Fruit fly (Drosophila melanogaster) S2 (cell line): Measurements from ENCODE around the gene CG14971.

Source experiments
- CG8478 ChIP-seq: fragments of >200 bp; optimal IDR thresholded peaks from 2 replicates; lab custom pipeline; 2018
- CTCF ChIP-seq, 2 experiments: fragments of >200 bp; optimal IDR thresholded peaks; 2 replicates each; lab custom pipeline; 2018

Gene CG14971

dm6 chr3L:3433955-3434354 lies 37.2 kb downstream of the CG14971 start:
- TF ChIP-seq CG8478 (lab: Kevin White, UChicago), result no peak

- TF ChIP-seq CTCF (optimal IDR thresholded peaks at IDR 0.05; lab: Kevin White, UChicago) (no peak), CG8478 (lab: Kevin White, UChicago) (no peak)
Observed at dm6 chr3L:3432656-3433344, 38.3 kb downstream of the CG14971 start.

DNA sequence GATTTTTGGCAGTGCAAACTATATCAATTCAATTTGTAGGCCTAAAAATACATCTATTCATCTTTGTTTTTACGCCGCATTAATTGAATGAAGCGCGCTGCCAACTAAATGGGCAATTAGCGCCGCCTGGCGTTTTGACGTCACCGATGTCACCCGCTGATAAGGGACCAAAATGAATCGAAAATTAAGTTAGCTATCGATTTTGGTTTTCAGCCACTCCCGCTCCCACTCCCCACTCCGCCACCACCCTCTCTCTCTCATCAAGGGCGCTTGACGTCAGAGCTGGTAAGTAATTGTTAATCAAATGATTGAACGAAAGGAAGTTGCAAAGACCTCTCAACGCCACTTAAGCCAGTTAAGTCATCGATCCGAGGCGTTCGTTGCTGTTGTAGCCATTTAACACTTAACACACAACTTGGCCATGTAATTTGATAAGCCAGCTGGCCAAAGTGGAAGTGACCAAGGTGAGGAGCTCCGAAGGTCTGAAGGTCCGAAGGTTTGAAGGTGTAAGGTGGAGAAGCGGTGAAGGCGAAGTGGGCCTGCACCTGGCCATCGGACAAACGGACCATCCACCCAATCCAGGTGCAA lies 40.0 kb downstream of the CG14971 start:
- no peak for TF ChIP-seq CTCF (optimal IDR thresholded peaks at IDR 0.05; lab: Kevin White, UChicago)
- TF ChIP-seq CG8478 (lab: Kevin White, UChicago), result no peak

DNA sequence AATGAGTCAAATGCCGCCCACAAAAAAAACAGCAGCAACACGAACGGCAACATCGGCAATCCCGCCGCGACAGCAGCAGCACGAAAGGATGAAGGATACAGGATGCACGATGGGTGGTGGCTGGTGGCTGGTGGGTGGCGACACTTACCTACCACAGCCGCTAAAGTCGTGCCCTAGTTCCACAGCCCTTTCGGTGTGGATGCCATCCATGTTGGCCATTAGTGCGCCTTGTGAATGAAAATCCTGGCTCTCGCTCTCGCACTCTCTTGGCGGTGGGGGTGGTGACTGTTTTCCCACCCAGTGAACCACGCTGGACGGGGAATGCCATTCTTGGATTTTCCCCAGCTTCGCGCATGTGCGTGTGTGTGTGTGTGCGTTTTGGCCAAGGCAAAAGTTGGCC lies 44.1 kb downstream of the CG14971 start:
- TF ChIP-seq CTCF (optimal IDR thresholded peaks at IDR 0.05; lab: Kevin White, UChicago), result no peak
- TF ChIP-seq CG8478 (lab: Kevin White, UChicago), result no peak

- TF ChIP-seq CG8478 (lab: Kevin White, UChicago), result no peak
- no peak for TF ChIP-seq CTCF (optimal IDR thresholded peaks at IDR 0.05; lab: Kevin White, UChicago)
Observed at dm6 chr3L:3424846-3425245, 46.3 kb downstream of the CG14971 start, which contains the start of gene sty. sty (minus strand) TSS chr3L:3424935.

dm6 chr3L:3423006-3423405 lies 48.1 kb downstream of the CG14971 start:
- TF ChIP-seq CG8478 (lab: Kevin White, UChicago) (no peak), CTCF (optimal IDR thresholded peaks at IDR 0.05; lab: Kevin White, UChicago) (no peak)

dm6 chr3L:3420674-3421073 lies 50.4 kb downstream of the CG14971 start:
- TF ChIP-seq CTCF (optimal IDR thresholded peaks at IDR 0.05; lab: Kevin White, UChicago) (no peak), CG8478 (lab: Kevin White, UChicago) (no peak)

DNA sequence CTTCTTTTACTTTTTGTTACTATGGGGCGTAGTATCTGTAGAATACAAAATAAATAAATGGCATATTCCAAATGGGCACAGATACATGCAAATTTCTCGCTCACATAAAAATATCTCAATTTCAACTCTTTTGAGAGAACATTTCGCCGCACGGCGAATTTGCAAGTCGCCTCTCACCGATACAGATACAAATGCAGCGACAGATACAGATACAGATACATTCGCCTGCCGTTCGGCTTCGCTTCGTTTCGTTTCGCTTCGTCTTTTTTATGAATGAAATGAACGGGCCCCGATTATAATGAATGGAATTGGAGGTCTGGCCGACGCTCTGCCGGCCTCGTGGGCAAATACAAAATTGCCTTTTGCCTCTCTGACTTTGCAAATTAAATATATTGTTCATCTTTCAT lies 50.9 kb downstream of the CG14971 start:
- no peak for TF ChIP-seq CG8478 (lab: Kevin White, UChicago)
- no peak for TF ChIP-seq CTCF (optimal IDR thresholded peaks at IDR 0.05; lab: Kevin White, UChicago)

- TF ChIP-seq CTCF (optimal IDR thresholded peaks at IDR 0.05; lab: Kevin White, UChicago) (no peak), CG8478 (lab: Kevin White, UChicago) (no peak)
Observed at dm6 chr3L:3419369-3420232, 51.5 kb downstream of the CG14971 start.

dm6 chr3L:3418207-3419086 lies 52.7 kb downstream of the CG14971 start:
- TF ChIP-seq CTCF (optimal IDR thresholded peaks at IDR 0.05; lab: Kevin White, UChicago) (no peak), CG8478 (lab: Kevin White, UChicago) (peak; percentile 44)
